Worm (Caenorhabditis elegans): ENCODE results near the gene cct-6.
A peak's percentile ranks its signal among the peaks of the same experiment; 100 is the strongest.

The cct-6 gene

DNA sequence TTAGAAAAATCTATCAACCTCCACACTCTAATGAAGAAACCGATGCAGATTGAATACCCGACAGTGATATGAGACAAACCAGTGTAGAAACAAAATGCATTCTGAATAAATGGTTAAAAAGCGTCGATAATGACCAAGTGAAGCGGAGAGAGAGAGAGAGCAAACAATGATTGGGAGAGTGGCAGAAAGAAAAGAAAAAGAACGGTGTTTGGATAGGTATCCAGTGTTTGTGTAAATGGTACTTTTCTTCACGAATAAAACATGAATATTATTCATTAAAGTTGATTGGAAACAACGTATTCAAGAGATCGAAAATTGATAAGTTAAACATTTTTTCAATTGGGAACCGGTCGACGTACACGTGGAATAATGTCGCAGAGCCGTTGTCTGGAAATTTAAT, 13.9 kb upstream of the cct-6 start, which contains the start of gene F01F1.15:
TSS of gene F01F1.15 (minus strand) at position 101 of the 400 bp plus-strand sequence.
- no peak for TF ChIP-seq nhr-2 (tag; optimal IDR thresholded peaks at IDR 0.05)
- no peak for TF ChIP-seq unc-120 (tag; optimal IDR thresholded peaks at IDR 0.05; ENCODE audit: poor library complexity, severe bottlenecking)
- TF ChIP-seq ceh-43 (GFP tag; optimal IDR thresholded peaks at IDR 0.05): no peak
- TF ChIP-seq nhr-28 (tag; optimal IDR thresholded peaks at IDR 0.05): no peak
- TF ChIP-seq tbx-8 (GFP tag; optimal IDR thresholded peaks at IDR 0.05): no peak
- TF ChIP-seq hlh-1 (tag; optimal IDR thresholded peaks at IDR 0.05): no peak
- no peak for TF ChIP-seq elt-3 (tag; optimal IDR thresholded peaks at IDR 0.05)
- no peak for TF ChIP-seq drap-1 (GFP tag; optimal IDR thresholded peaks at IDR 0.05)
- no peak for TF ChIP-seq snpc-4 (tag; optimal IDR thresholded peaks at IDR 0.05)
- TF ChIP-seq ham-2 (GFP tag; optimal IDR thresholded peaks at IDR 0.05): no peak
- no peak for TF ChIP-seq zip-8 (tag; optimal IDR thresholded peaks at IDR 0.05)
- TF ChIP-seq elt-1 (tag; optimal IDR thresholded peaks at IDR 0.05; ENCODE audit: borderline replicate concordance, insufficient read depth): no peak

DNA sequence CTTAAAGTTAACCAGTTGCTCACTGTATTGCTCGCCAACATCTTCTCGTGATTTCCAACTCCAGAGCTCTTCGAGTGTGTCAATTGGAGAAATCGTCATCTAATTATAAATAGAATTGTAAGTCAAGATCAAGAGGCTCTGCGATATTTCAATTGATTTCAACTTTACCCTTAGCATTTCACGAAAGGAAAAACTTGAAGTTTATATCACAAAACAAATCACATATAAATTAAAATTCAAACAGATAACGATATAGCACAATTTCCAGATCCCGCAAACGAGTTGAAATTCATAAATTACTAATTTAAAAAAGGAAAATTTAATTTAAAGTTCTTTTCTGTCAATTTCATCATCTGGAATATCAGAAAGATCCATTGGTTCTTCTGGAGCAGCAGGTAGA, 12.9 kb upstream of the cct-6 start, which contains the start of gene eng-1:
TSS of gene eng-1 (minus strand) at position 101 of the 400 bp plus-strand sequence.
- TF ChIP-seq lin-13 (tag; optimal IDR thresholded peaks at IDR 0.05) (no peak), tbx-8 (GFP tag; optimal IDR thresholded peaks at IDR 0.05) (no peak), ceh-83 (GFP tag; optimal IDR thresholded peaks at IDR 0.05) (no peak), nhr-12 (tag; optimal IDR thresholded peaks at IDR 0.05) (no peak), elt-3 (tag; optimal IDR thresholded peaks at IDR 0.05) (no peak), mep-1 (tag; optimal IDR thresholded peaks at IDR 0.05) (no peak), cnd-1 (tag; optimal IDR thresholded peaks at IDR 0.05) (no peak), M03D4.4 (tag; optimal IDR thresholded peaks at IDR 0.05) (no peak), ham-2 (GFP tag; optimal IDR thresholded peaks at IDR 0.05) (no peak), unc-62 (GFP tag; optimal IDR thresholded peaks at IDR 0.05) (no peak), ceh-39 (tag; optimal IDR thresholded peaks at IDR 0.05) (no peak), mls-2 (tag; optimal IDR thresholded peaks at IDR 0.05) (no peak), snpc-4 (tag; optimal IDR thresholded peaks at IDR 0.05) (no peak), lin-32 (GFP tag; optimal IDR thresholded peaks at IDR 0.05) (no peak), sem-2 (GFP tag; optimal IDR thresholded peaks at IDR 0.05) (no peak), ztf-11 (tag; optimal IDR thresholded peaks at IDR 0.05) (no peak)

DNA sequence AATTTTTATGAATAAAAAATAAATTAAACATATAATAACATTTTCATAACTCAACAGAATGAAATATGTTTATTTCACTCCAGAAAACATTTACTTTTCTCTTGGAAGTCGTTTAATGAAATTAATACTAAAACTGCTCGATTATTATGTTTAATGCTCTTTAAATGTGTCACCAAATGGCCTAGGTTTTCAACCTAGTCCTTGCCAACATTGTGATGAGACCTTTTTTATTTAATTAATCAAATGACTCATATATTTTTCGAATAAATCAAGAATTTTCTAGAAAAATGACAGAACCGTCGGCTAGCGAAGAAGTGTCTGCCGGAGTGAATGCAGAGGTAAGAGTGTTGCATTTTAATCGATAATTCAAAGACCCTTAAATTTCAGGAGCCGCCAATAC, 8.8 kb upstream of the cct-6 start, which contains the start of gene rabn-5:
TSS of gene rabn-5 (plus strand) at position 284 of the 400 bp plus-strand sequence.
- TF ChIP-seq elt-3 (tag; optimal IDR thresholded peaks at IDR 0.05) (no peak), ces-1 (GFP tag; optimal IDR thresholded peaks at IDR 0.05) (peak; percentile 80)

- no peak for TF ChIP-seq blmp-1 (tag; optimal IDR thresholded peaks at IDR 0.05)
- no peak for TF ChIP-seq snpc-4 (tag; optimal IDR thresholded peaks at IDR 0.05)
- no peak for TF ChIP-seq M03D4.4 (tag; optimal IDR thresholded peaks at IDR 0.05)
- TF ChIP-seq pha-4 (tag; optimal IDR thresholded peaks at IDR 0.05): no peak
- TF ChIP-seq mab-5 (tag; optimal IDR thresholded peaks at IDR 0.05): no peak
- no peak for TF ChIP-seq ztf-11 (tag; optimal IDR thresholded peaks at IDR 0.05)
- no peak for TF ChIP-seq unc-120 (tag; optimal IDR thresholded peaks at IDR 0.05; ENCODE audit: poor library complexity, severe bottlenecking)
Measured at ce11 chrIII:5863774-5864173, 8.3 kb upstream of the cct-6 start, which contains the start of gene dnpp-1. dnpp-1 (minus strand) TSS chrIII:5863803.

ce11 chrIII:5859008-5859407, 3.5 kb upstream of the cct-6 start, which contains the start of gene dpf-4:
dpf-4 (plus strand) TSS chrIII:5859308.
- TF ChIP-seq unc-62 (GFP tag; optimal IDR thresholded peaks at IDR 0.05) (no peak), unc-39 (tag; optimal IDR thresholded peaks at IDR 0.05) (no peak), sptf-1 (tag; optimal IDR thresholded peaks at IDR 0.05) (no peak), nhr-12 (tag; optimal IDR thresholded peaks at IDR 0.05) (no peak), lin-32 (GFP tag; optimal IDR thresholded peaks at IDR 0.05) (no peak)

DNA sequence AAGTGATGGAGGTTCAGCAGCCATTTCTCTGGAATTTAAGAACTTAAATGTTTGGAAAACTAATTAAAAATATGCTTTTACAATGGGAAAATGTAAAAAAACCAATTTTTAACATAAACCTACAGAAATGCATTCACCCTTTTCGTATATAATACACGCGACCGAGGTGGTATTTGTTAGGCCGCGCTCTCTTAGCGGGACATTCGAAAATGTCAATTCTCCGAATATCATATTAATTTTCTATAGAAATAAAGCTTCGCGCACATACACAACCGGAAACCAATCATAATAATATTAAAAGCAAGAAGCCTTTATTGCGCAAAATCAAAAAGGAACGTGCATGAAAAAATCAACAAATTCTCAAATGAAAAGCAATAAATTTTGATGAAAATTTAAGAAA, 2.2 kb downstream of the cct-6 start, which contains the start of gene ddx-23:
TSS of gene ddx-23 (minus strand) at position 30 of the 400 bp plus-strand sequence.
- TF ChIP-seq tbx-8 (GFP tag; optimal IDR thresholded peaks at IDR 0.05): no peak
- no peak for TF ChIP-seq sem-2 (GFP tag; optimal IDR thresholded peaks at IDR 0.05)
- TF ChIP-seq ceh-39 (tag; optimal IDR thresholded peaks at IDR 0.05): no peak
- peak; percentile 57 for TF ChIP-seq ces-1 (GFP tag; optimal IDR thresholded peaks at IDR 0.05)
